Fruit fly (Drosophila melanogaster) whole organism, embryonic: ENCODE measurements around the gene UQCR-11.

ENCODE experiments used
- Antp ChIP-seq: fragments of 200-800 bp; sonication (Bioruptor generic); optimal IDR thresholded peaks from 3 replicates; lab custom pipeline; 2016; ENCODE audit warnings: missing biosample characterization, missing genetic modification characterization
- CG10543 ChIP-seq: fragments of 200-800 bp; sonication (Bioruptor generic); optimal IDR thresholded peaks from 3 replicates; lab custom pipeline; 2017; ENCODE audit warnings: missing biosample characterization, mild to moderate bottlenecking, missing genetic modification characterization, moderate library complexity
- CG11723 ChIP-seq: fragments of 200-800 bp; sonication (Bioruptor generic); optimal IDR thresholded peaks from 2 replicates; lab custom pipeline; 2017; ENCODE audit warnings: missing biosample characterization, mild to moderate bottlenecking, missing genetic modification characterization
- CG3163 ChIP-seq: fragments of 200-800 bp; sonication (Bioruptor generic); optimal IDR thresholded peaks from 3 replicates; lab custom pipeline; 2016; ENCODE audit warnings: missing biosample characterization, missing genetic modification characterization
- CG7357 ChIP-seq: fragments of 200-800 bp; sonication (Bioruptor generic); IDR thresholded peaks from 3 replicates; pipeline ENCODE4 v1.3.6; 2022; ENCODE audit warnings: missing biosample characterization, missing genetic modification characterization
- Six4 ChIP-seq: fragments of 200-800 bp; sonication (Bioruptor generic); optimal IDR thresholded peaks from 2 replicates; lab custom pipeline; 2016; ENCODE audit warnings: missing biosample characterization, missing genetic modification characterization
- cad ChIP-seq: fragments of >200 bp; optimal IDR thresholded peaks from 2 replicates; lab custom pipeline; 2017; ENCODE audit warnings: missing biosample characterization, missing genetic modification characterization
- da ChIP-seq: fragments of 200-800 bp; sonication (Bioruptor generic); optimal IDR thresholded peaks from 2 replicates; lab custom pipeline; 2016; ENCODE audit warnings: missing biosample characterization, missing genetic modification characterization
- oc ChIP-seq: fragments of 200-800 bp; sonication (Bioruptor generic); optimal IDR thresholded peaks from 2 replicates; lab custom pipeline; 2018; ENCODE audit warnings: missing biosample characterization, mild to moderate bottlenecking, missing genetic modification characterization, moderate library complexity
- psq ChIP-seq: fragments of 200-800 bp; sonication (Bioruptor generic); optimal IDR thresholded peaks from 2 replicates; lab custom pipeline; 2017; ENCODE audit warnings: missing biosample characterization, missing genetic modification characterization
- repo ChIP-seq: fragments of 200-800 bp; sonication (Bioruptor generic); optimal IDR thresholded peaks from 2 replicates; lab custom pipeline; 2016; ENCODE audit warnings: missing biosample characterization, missing genetic modification characterization
- sqz ChIP-seq: fragments of 200-800 bp; sonication (Bioruptor generic); optimal IDR thresholded peaks from 3 replicates; lab custom pipeline; 2018; ENCODE audit warnings: missing biosample characterization, mild to moderate bottlenecking, missing genetic modification characterization

- TF ChIP-seq Antp (no peak), Six4 (GFP tag; lab: Kevin White, UChicago) (no peak), sqz (no peak), CG3163 (GFP tag; lab: Kevin White, UChicago) (no peak), CG11723 (no peak), da (GFP tag; lab: Kevin White, UChicago) (no peak), CG7357 (GFP tag; lab: Robert Waterston, UW) (no peak), cad (GFP tag; lab: Kevin White, UChicago) (no peak), oc (no peak), CG10543 (no peak), psq (GFP tag; lab: Kevin White, UChicago) (no peak), repo (no peak)
These were observed 29.7 kb downstream of the UQCR-11 start for dm6 chr3L:25150231-25150630.
